Fruit fly (Drosophila melanogaster) whole organism, embryonic: ENCODE data around the gene CG3634.
A peak's percentile ranks its signal among the peaks of the same experiment; 100 is the strongest.

Source experiments
- Awh ChIP-seq: fragments of 200-800 bp; sonication (Bioruptor generic); IDR thresholded peaks from 2 replicates; pipeline ENCODE4, ENCODE4 v1.3.6; 2022; ENCODE audit warnings: missing biosample characterization, missing genetic modification characterization
- Bdp1 ChIP-seq: fragments of 200-800 bp; sonication (Bioruptor generic); optimal IDR thresholded peaks from 3 replicates; lab custom pipeline; 2016; ENCODE audit warnings: missing biosample characterization, missing genetic modification characterization
- CG10565 ChIP-seq: fragments of 200-800 bp; sonication (Bioruptor generic); optimal IDR thresholded peaks from 3 replicates; lab custom pipeline; 2016; ENCODE audit warnings: missing biosample characterization, mild to moderate bottlenecking, missing genetic modification characterization
- CG10959 ChIP-seq: fragments of 200-800 bp; sonication (Bioruptor generic); IDR thresholded peaks from 2 replicates; pipeline ENCODE4 v1.3.6; 2022; ENCODE audit warnings: missing biosample characterization, missing genetic modification characterization
- CG12155 ChIP-seq: fragments of 200-800 bp; sonication (Bioruptor generic); optimal IDR thresholded peaks from 3 replicates; lab custom pipeline; 2016; ENCODE audit warnings: missing biosample characterization, missing genetic modification characterization
- CG12391 ChIP-seq: fragments of 200-800 bp; sonication (Bioruptor generic); optimal IDR thresholded peaks from 3 replicates; lab custom pipeline; 2018; ENCODE audit warnings: missing biosample characterization, mild to moderate bottlenecking, missing genetic modification characterization, moderate library complexity
- CG12769 ChIP-seq: fragments of 200-800 bp; sonication (Bioruptor generic); optimal IDR thresholded peaks from 2 replicates; lab custom pipeline; 2019; ENCODE audit warnings: missing biosample characterization, mild to moderate bottlenecking, missing genetic modification characterization, moderate library complexity
- CG13296 ChIP-seq: fragments of 200-800 bp; sonication (Bioruptor generic); optimal IDR thresholded peaks from 3 replicates; lab custom pipeline; 2018; ENCODE audit warnings: missing biosample characterization, mild to moderate bottlenecking, missing genetic modification characterization
- CG1603 ChIP-seq: fragments of 200-800 bp; sonication (Bioruptor generic); optimal IDR thresholded peaks from 2 replicates; lab custom pipeline; 2019; ENCODE audit warnings: missing biosample characterization, mild to moderate bottlenecking, missing genetic modification characterization, moderate library complexity
- CG1647 ChIP-seq: fragments of 200-800 bp; sonication (Bioruptor generic); optimal IDR thresholded peaks from 3 replicates; lab custom pipeline; 2016; ENCODE audit warnings: missing biosample characterization, missing genetic modification characterization
- CG17359 ChIP-seq: fragments of 200-800 bp; sonication (Bioruptor generic); optimal IDR thresholded peaks from 3 replicates; lab custom pipeline; 2018; ENCODE audit warnings: missing biosample characterization, mild to moderate bottlenecking, missing genetic modification characterization, moderate library complexity
- CG17912 ChIP-seq: fragments of 200-800 bp; sonication (Bioruptor generic); optimal IDR thresholded peaks from 2 replicates; lab custom pipeline; 2018; ENCODE audit warnings: missing biosample characterization, mild to moderate bottlenecking, missing genetic modification characterization
- CG30020 ChIP-seq: fragments of 200-800 bp; optimal IDR thresholded peaks from 2 replicates; lab custom pipeline; 2019; ENCODE audit warnings: missing biosample characterization, mild to moderate bottlenecking, missing genetic modification characterization, moderate library complexity
- CG30431 ChIP-seq: fragments of 200-800 bp; sonication (Bioruptor generic); optimal IDR thresholded peaks from 2 replicates; lab custom pipeline; 2017; ENCODE audit warnings: missing biosample characterization, missing genetic modification characterization
- CG3065 ChIP-seq: fragments of 200-800 bp; sonication (Bioruptor generic); optimal IDR thresholded peaks from 2 replicates; lab custom pipeline; 2016; ENCODE audit warnings: missing biosample characterization, missing genetic modification characterization
- CG7928 ChIP-seq: fragments of 200-800 bp; sonication (Bioruptor generic); optimal IDR thresholded peaks from 2 replicates; lab custom pipeline; 2017; ENCODE audit warnings: missing biosample characterization, mild to moderate bottlenecking, missing genetic modification characterization
- CG7987 ChIP-seq: fragments of 200-800 bp; sonication (Bioruptor generic); optimal IDR thresholded peaks from 2 replicates; lab custom pipeline; 2018; ENCODE audit warnings: missing biosample characterization, mild to moderate bottlenecking, missing genetic modification characterization, moderate library complexity
- CG8944 ChIP-seq: fragments of 200-800 bp; sonication (Bioruptor generic); optimal IDR thresholded peaks from 3 replicates; lab custom pipeline; 2016; ENCODE audit warnings: missing biosample characterization, missing genetic modification characterization
- CG9932 ChIP-seq: fragments of 200-800 bp; sonication (Bioruptor generic); IDR thresholded peaks from 2 replicates; pipeline ENCODE4 v1.3.6; 2022; ENCODE audit warnings: missing biosample characterization, missing genetic modification characterization
- D19A ChIP-seq: fragments of 200-800 bp; optimal IDR thresholded peaks from 3 replicates; lab custom pipeline; 2019; ENCODE audit warnings: missing biosample characterization, mild to moderate bottlenecking, missing genetic modification characterization, moderate library complexity
- Deaf1 ChIP-seq: fragments of 200-800 bp; optimal IDR thresholded peaks from 3 replicates; lab custom pipeline; 2019; ENCODE audit warnings: missing biosample characterization, mild to moderate bottlenecking, missing genetic modification characterization, moderate library complexity
- Dfd ChIP-seq, 2 experiments: fragments of >200 bp; optimal IDR thresholded peaks; 2 replicates each; lab custom pipeline; 2017; ENCODE audit warnings: missing biosample characterization in 2 of 2, missing genetic modification characterization in 2 of 2
- Dll ChIP-seq: fragments of 200-800 bp; sonication (Bioruptor generic); IDR thresholded peaks from 4 replicates; pipeline ENCODE4 v1.3.6; 2022; ENCODE audit warnings: missing biosample characterization, missing genetic modification characterization; ENCODE audit not compliant: partially characterized antibody
- Doc2 ChIP-seq: fragments of 200-800 bp; sonication (Bioruptor generic); IDR thresholded peaks from 2 replicates; pipeline ENCODE4 v1.3.6; 2022; ENCODE audit warnings: missing biosample characterization, missing genetic modification characterization
- E2f2 ChIP-seq: fragments of 200-800 bp; sonication (Bioruptor generic); IDR thresholded peaks from 2 replicates; pipeline ENCODE4 v1.3.6; 2022; ENCODE audit warnings: missing biosample characterization, missing genetic modification characterization
- Elba2 ChIP-seq: fragments of 200-800 bp; sonication (Bioruptor generic); optimal IDR thresholded peaks from 3 replicates; lab custom pipeline; 2016; ENCODE audit warnings: missing biosample characterization, missing genetic modification characterization
- Fer3 ChIP-seq: fragments of 200-800 bp; sonication (Bioruptor generic); optimal IDR thresholded peaks from 2 replicates; lab custom pipeline; 2018; ENCODE audit warnings: missing biosample characterization, mild to moderate bottlenecking, missing genetic modification characterization, moderate library complexity
- GATAe ChIP-seq: fragments of 200-800 bp; sonication (Bioruptor generic); conservative IDR thresholded peaks from 2 replicates; pipeline ENCODE4 v1.3.6; 2022; ENCODE audit warnings: missing biosample characterization, missing genetic modification characterization
- Gsc ChIP-seq: fragments of 200-800 bp; sonication (Bioruptor generic); IDR thresholded peaks from 2 replicates; pipeline ENCODE4 v1.3.6; 2022; ENCODE audit warnings: missing biosample characterization, missing genetic modification characterization
- Hmx ChIP-seq: fragments of 200-800 bp; sonication (Bioruptor generic); optimal IDR thresholded peaks from 2 replicates; lab custom pipeline; 2016; ENCODE audit warnings: missing biosample characterization, missing genetic modification characterization
- Lhr ChIP-seq: fragments of 200-800 bp; sonication (Bioruptor generic); optimal IDR thresholded peaks from 3 replicates; lab custom pipeline; 2017; ENCODE audit warnings: mild to moderate bottlenecking, missing biosample characterization, missing genetic modification reagents, missing genetic modification characterization
- NfI ChIP-seq: fragments of 200-800 bp; sonication (Bioruptor generic); optimal IDR thresholded peaks from 3 replicates; lab custom pipeline; 2018; ENCODE audit warnings: missing biosample characterization, mild to moderate bottlenecking, missing genetic modification characterization, moderate library complexity
- Oaz ChIP-seq: fragments of 200-800 bp; sonication (Bioruptor generic); IDR thresholded peaks from 2 replicates; pipeline ENCODE4 v1.3.6; 2022; ENCODE audit warnings: missing biosample characterization, missing genetic modification characterization
- ase ChIP-seq: fragments of 200-800 bp; sonication (Bioruptor generic); IDR thresholded peaks from 3 replicates; pipeline ENCODE4 v1.3.6; 2022; ENCODE audit warnings: missing biosample characterization, missing genetic modification characterization
- ato ChIP-seq: fragments of 200-800 bp; sonication (Bioruptor generic); IDR thresholded peaks from 2 replicates; pipeline ENCODE4 v1.3.6; 2022; ENCODE audit warnings: missing biosample characterization, missing genetic modification characterization; ENCODE audit not compliant: partially characterized antibody
- dmrt11E ChIP-seq: fragments of 200-800 bp; sonication (Bioruptor generic); optimal IDR thresholded peaks from 3 replicates; lab custom pipeline; 2018; ENCODE audit warnings: missing biosample characterization, mild to moderate bottlenecking, missing genetic modification characterization, moderate library complexity
- gsb-n ChIP-seq: fragments of 200-800 bp; sonication (Bioruptor generic); optimal IDR thresholded peaks from 3 replicates; lab custom pipeline; 2018; ENCODE audit warnings: missing biosample characterization, mild to moderate bottlenecking, missing genetic modification characterization
- ham ChIP-seq: fragments of 200-800 bp; sonication (Bioruptor generic); IDR thresholded peaks from 2 replicates; pipeline ENCODE4 v1.3.6; 2022; ENCODE audit warnings: missing biosample characterization, missing genetic modification characterization
- hbn ChIP-seq: fragments of 200-800 bp; sonication (Bioruptor generic); IDR thresholded peaks from 2 replicates; pipeline ENCODE4 v1.3.6; 2022; ENCODE audit warnings: missing biosample characterization, missing genetic modification characterization; ENCODE audit not compliant: partially characterized antibody
- kah ChIP-seq: fragments of 200-800 bp; sonication (Bioruptor generic); optimal IDR thresholded peaks from 2 replicates; lab custom pipeline; 2018; ENCODE audit warnings: missing biosample characterization, mild to moderate bottlenecking, missing genetic modification characterization
- knrl ChIP-seq: fragments of 200-800 bp; sonication (Bioruptor generic); IDR thresholded peaks from 3 replicates; pipeline ENCODE4 v1.3.6; 2022; ENCODE audit warnings: missing biosample characterization, missing genetic modification characterization; ENCODE audit not compliant: partially characterized antibody
- pum ChIP-seq: fragments of 200-800 bp; sonication (Bioruptor generic); optimal IDR thresholded peaks from 2 replicates; lab custom pipeline; 2016; ENCODE audit warnings: missing biosample characterization, missing genetic modification characterization
- rib ChIP-seq: fragments of 200-800 bp; sonication (Bioruptor generic); IDR thresholded peaks from 2 replicates; pipeline ENCODE4 v1.3.6; 2022; ENCODE audit warnings: missing biosample characterization, missing genetic modification characterization
- run ChIP-seq: fragments of 200-800 bp; sonication (Bioruptor generic); optimal IDR thresholded peaks from 3 replicates; lab custom pipeline; 2018; ENCODE audit warnings: missing biosample characterization, mild to moderate bottlenecking, missing genetic modification characterization
- schlank ChIP-seq: fragments of 200-800 bp; sonication (Bioruptor generic); optimal IDR thresholded peaks from 2 replicates; lab custom pipeline; 2018; ENCODE audit warnings: missing biosample characterization, mild to moderate bottlenecking, missing genetic modification characterization
- scrt ChIP-seq: fragments of 200-800 bp; sonication (Bioruptor generic); optimal IDR thresholded peaks from 2 replicates; lab custom pipeline; 2018; ENCODE audit warnings: missing biosample characterization, mild to moderate bottlenecking, missing genetic modification characterization, moderate library complexity
- sens ChIP-seq: fragments of 200-800 bp; sonication (Bioruptor generic); peaks from one replicate; lab custom pipeline; 2016; ENCODE audit warnings: missing biosample characterization, missing genetic modification characterization
- slbo ChIP-seq: fragments of 200-800 bp; sonication (Bioruptor generic); IDR thresholded peaks from 2 replicates; pipeline ENCODE4 v1.3.6; 2022; ENCODE audit warnings: missing biosample characterization, missing genetic modification characterization
- sr ChIP-seq: fragments of 200-800 bp; sonication (Bioruptor generic); IDR thresholded peaks from 3 replicates; pipeline ENCODE4 v1.3.6; 2022; ENCODE audit warnings: missing biosample characterization, missing genetic modification characterization
- tna ChIP-seq: fragments of 200-800 bp; sonication (Bioruptor generic); IDR thresholded peaks from 2 replicates; pipeline ENCODE4 v1.3.6; 2022; ENCODE audit warnings: missing biosample characterization, missing genetic modification characterization; ENCODE audit not compliant: partially characterized antibody
- tx ChIP-seq: fragments of 200-800 bp; sonication (Bioruptor generic); optimal IDR thresholded peaks from 2 replicates; lab custom pipeline; 2016; ENCODE audit warnings: missing biosample characterization, missing genetic modification characterization
- unc-4 ChIP-seq: fragments of 200-800 bp; sonication (Bioruptor generic); IDR thresholded peaks from 2 replicates; pipeline ENCODE4 v1.3.6; 2022; ENCODE audit warnings: missing biosample characterization, missing genetic modification characterization; ENCODE audit not compliant: partially characterized antibody

The CG3634 gene

dm6 chr3L:20792693-20793092 is 16.4 kb downstream of the CG3634 start, which contains the start of gene Six4 (continued):
- no peak for TF ChIP-seq gsb-n
- TF ChIP-seq Bdp1 (GFP tag; lab: Kevin White, UChicago): no peak
- TF ChIP-seq Hmx (GFP tag; lab: Kevin White, UChicago): no peak
- peak; percentile 5 for TF ChIP-seq CG1603 (tag; lab: Kevin White, UChicago)
- no peak for TF ChIP-seq Dll
- no peak for TF ChIP-seq tx (GFP tag; lab: Kevin White, UChicago)
- TF ChIP-seq CG17359 (tag; lab: Kevin White, UChicago): no peak
- peak; percentile 97 for TF ChIP-seq CG3065
- TF ChIP-seq schlank (tag; lab: Kevin White, UChicago): no peak
- no peak for TF ChIP-seq scrt
- TF ChIP-seq Fer3 (tag; lab: Kevin White, UChicago): no peak
- no peak for TF ChIP-seq Doc2 (GFP tag; lab: Robert Waterston, UW)
- TF ChIP-seq CG10959: no peak
- TF ChIP-seq run (tag; lab: Kevin White, UChicago): no peak
- TF ChIP-seq ham (GFP tag; lab: Robert Waterston, UW): no peak
- no peak for TF ChIP-seq Deaf1 (tag; lab: Kevin White, UChicago)
- TF ChIP-seq Dfd (GFP tag; optimal IDR thresholded peaks at IDR 0.05; lab: Kevin White, UChicago): no peak
- no peak for TF ChIP-seq Lhr
- no peak for TF ChIP-seq CG8944 (GFP tag; lab: Kevin White, UChicago)
- TF ChIP-seq Gsc (GFP tag; lab: Robert Waterston, UW): no peak
- no peak for TF ChIP-seq Awh (GFP tag; lab: Robert Waterston, UW)
- no peak for TF ChIP-seq Elba2 (GFP tag; lab: Kevin White, UChicago)
- no peak for TF ChIP-seq CG1647 (GFP tag; lab: Kevin White, UChicago)
- no peak for TF ChIP-seq CG12155
- no peak for TF ChIP-seq unc-4
- TF ChIP-seq tna (GFP tag; lab: Robert Waterston, UW): no peak
- TF ChIP-seq CG10565: no peak
- TF ChIP-seq CG12391 (tag; lab: Kevin White, UChicago): no peak
- TF ChIP-seq Oaz: no peak
- TF ChIP-seq slbo: no peak
- no peak for TF ChIP-seq pum (GFP tag; lab: Kevin White, UChicago)
- no peak for TF ChIP-seq ase (GFP tag; lab: Robert Waterston, UW)
- TF ChIP-seq D19A: no peak
- TF ChIP-seq ato (GFP tag; lab: Robert Waterston, UW): no peak
- no peak for TF ChIP-seq CG13296 (GFP tag; lab: Kevin White, UChicago)
- TF ChIP-seq CG30431: no peak
- TF ChIP-seq CG7928 (GFP tag; lab: Kevin White, UChicago): no peak
- no peak for TF ChIP-seq rib (GFP tag; lab: Robert Waterston, UW)
- no peak for TF ChIP-seq sr (GFP tag; lab: Robert Waterston, UW)
- TF ChIP-seq NfI (GFP tag; lab: Kevin White, UChicago): no peak
- TF ChIP-seq GATAe (GFP tag; lab: Robert Waterston, UW): no peak
- no peak for TF ChIP-seq CG12769
- TF ChIP-seq sens (GFP tag; lab: Kevin White, UChicago): no peak
- TF ChIP-seq E2f2 (GFP tag; lab: Robert Waterston, UW): no peak
- no peak for TF ChIP-seq hbn (GFP tag; lab: Robert Waterston, UW)
- TF ChIP-seq CG30020 (tag; lab: Kevin White, UChicago): peak; percentile 8
- TF ChIP-seq knrl (GFP tag; lab: Robert Waterston, UW): no peak
- no peak for TF ChIP-seq CG7987
- TF ChIP-seq CG9932 (GFP tag; lab: Robert Waterston, UW): no peak
- peak; percentile 20 for TF ChIP-seq dmrt11E (tag; lab: Kevin White, UChicago)
- TF ChIP-seq kah (GFP tag; lab: Kevin White, UChicago): no peak
- no peak for TF ChIP-seq CG17912 (GFP tag; lab: Kevin White, UChicago)
